Fruit fly (Drosophila melanogaster) whole organism: Measurements from ENCODE around the gene Tpi.

Source experiments
- CG8478 ChIP-seq: fragments of >200 bp; optimal IDR thresholded peaks from 2 replicates; lab custom pipeline; 2018; ENCODE audit warnings: inconsistent platforms
- Dll ChIP-seq: fragments of >200 bp; optimal IDR thresholded peaks from 2 replicates; lab custom pipeline; 2017
- EcR ChIP-seq, 2 experiments: fragments of >200 bp; optimal IDR thresholded peaks; 2 replicates each; lab custom pipeline; 2017; ENCODE audit warnings: missing biosample characterization in 2 of 2, missing genetic modification characterization in 2 of 2, missing genetic modification reagents in 2 of 2
- pan ChIP-seq: fragments of >200 bp; optimal IDR thresholded peaks from 2 replicates; lab custom pipeline; 2017
- psq ChIP-seq: fragments of >200 bp; optimal IDR thresholded peaks from 2 replicates; lab custom pipeline; 2017
- usp ChIP-seq: fragments of >200 bp; optimal IDR thresholded peaks from 2 replicates; lab custom pipeline; 2017; ENCODE audit warnings: missing biosample characterization, missing genetic modification characterization, mixed read lengths

dm6 chr3R:30166159-30166784 lies 31.9 kb upstream of the Tpi start, which contains the start of gene VhaAC45RP:
- no peak for TF ChIP-seq psq (lab: Kevin White, UChicago)
- TF ChIP-seq usp (GFP tag; lab: Kevin White, UChicago) = no peak
- TF ChIP-seq EcR (GFP tag; optimal IDR thresholded peaks at IDR 0.05; lab: Kevin White, UChicago) = no peak
- TF ChIP-seq pan (lab: Kevin White, UChicago) = no peak
- TF ChIP-seq CG8478 (lab: Kevin White, UChicago) = no peak
- TF ChIP-seq Dll (lab: Kevin White, UChicago) = no peak
